Fruit fly (Drosophila melanogaster) whole organism, embryonic: ENCODE measurements around the gene Ciz1.

ENCODE experiments used
- CG10147 ChIP-seq: fragments of 200-800 bp; sonication (Bioruptor generic); optimal IDR thresholded peaks from 2 replicates; lab custom pipeline; 2019; ENCODE audit warnings: missing biosample characterization, mild to moderate bottlenecking, missing genetic modification characterization, moderate library complexity
- CG10274 ChIP-seq: fragments of 200-800 bp; sonication (Bioruptor generic); optimal IDR thresholded peaks from 3 replicates; lab custom pipeline; 2017; ENCODE audit warnings: missing biosample characterization, mild to moderate bottlenecking, missing genetic modification characterization
- CG11398 ChIP-seq: fragments of 200-800 bp; sonication (Bioruptor generic); optimal IDR thresholded peaks from 2 replicates; lab custom pipeline; 2016; ENCODE audit warnings: missing biosample characterization, missing genetic modification characterization
- CG12071 ChIP-seq: fragments of 200-800 bp; sonication (Bioruptor generic); optimal IDR thresholded peaks from 3 replicates; lab custom pipeline; 2018; ENCODE audit warnings: missing biosample characterization, mild to moderate bottlenecking, missing genetic modification characterization
- CG12391 ChIP-seq: fragments of 200-800 bp; sonication (Bioruptor generic); optimal IDR thresholded peaks from 3 replicates; lab custom pipeline; 2018; ENCODE audit warnings: missing biosample characterization, mild to moderate bottlenecking, missing genetic modification characterization, moderate library complexity
- CG12659 ChIP-seq: fragments of 200-800 bp; sonication (Bioruptor generic); optimal IDR thresholded peaks from 3 replicates; lab custom pipeline; 2017; ENCODE audit warnings: mild to moderate bottlenecking, missing biosample characterization, missing genetic modification reagents, missing genetic modification characterization
- CG12769 ChIP-seq: fragments of 200-800 bp; sonication (Bioruptor generic); optimal IDR thresholded peaks from 2 replicates; lab custom pipeline; 2019; ENCODE audit warnings: missing biosample characterization, mild to moderate bottlenecking, missing genetic modification characterization, moderate library complexity
- CG13296 ChIP-seq: fragments of 200-800 bp; sonication (Bioruptor generic); optimal IDR thresholded peaks from 3 replicates; lab custom pipeline; 2018; ENCODE audit warnings: missing biosample characterization, mild to moderate bottlenecking, missing genetic modification characterization
- CG15696 ChIP-seq: fragments of 200-800 bp; sonication (Bioruptor generic); optimal IDR thresholded peaks from 2 replicates; lab custom pipeline; 2019; ENCODE audit warnings: missing biosample characterization, mild to moderate bottlenecking, missing genetic modification characterization, moderate library complexity
- CG17568 ChIP-seq: fragments of 200-800 bp; sonication (Bioruptor generic); optimal IDR thresholded peaks from 2 replicates; lab custom pipeline; 2018; ENCODE audit warnings: missing biosample characterization, mild to moderate bottlenecking, missing genetic modification characterization, moderate library complexity
- CG18619 ChIP-seq: fragments of 200-800 bp; sonication (Bioruptor generic); optimal IDR thresholded peaks from 3 replicates; lab custom pipeline; 2017; ENCODE audit warnings: missing biosample characterization, mild to moderate bottlenecking, missing genetic modification characterization
- CG6254 ChIP-seq: fragments of 200-800 bp; sonication (Bioruptor generic); optimal IDR thresholded peaks from 3 replicates; lab custom pipeline; 2017; ENCODE audit warnings: mild to moderate bottlenecking, missing biosample characterization, missing genetic modification reagents, missing genetic modification characterization
- CG7786 ChIP-seq: fragments of 200-800 bp; sonication (Bioruptor generic); optimal IDR thresholded peaks from 2 replicates; lab custom pipeline; 2016; ENCODE audit warnings: missing biosample characterization, missing genetic modification characterization
- CG9215 ChIP-seq: fragments of 200-800 bp; sonication (Bioruptor generic); IDR thresholded peaks from 2 replicates; pipeline ENCODE4 v1.3.6; 2022; ENCODE audit warnings: missing biosample characterization, missing genetic modification characterization
- CG9797 ChIP-seq: fragments of 200-800 bp; sonication (Bioruptor generic); optimal IDR thresholded peaks from 3 replicates; lab custom pipeline; 2018; ENCODE audit warnings: missing biosample characterization, mild to moderate bottlenecking, missing genetic modification characterization
- CTCF ChIP-seq: fragments of 200-800 bp; sonication (Bioruptor generic); optimal IDR thresholded peaks from 2 replicates; lab custom pipeline; 2017; ENCODE audit warnings: missing biosample characterization, mild to moderate bottlenecking, missing genetic modification characterization, moderate library complexity
- Dek ChIP-seq: fragments of 200-800 bp; sonication (Bioruptor generic); optimal IDR thresholded peaks from 3 replicates; lab custom pipeline; 2019; ENCODE audit warnings: missing biosample characterization, mild to moderate bottlenecking, missing genetic modification characterization, moderate library complexity
- Dfd ChIP-seq, 2 experiments: fragments of >200 bp; optimal IDR thresholded peaks; 2 replicates each; lab custom pipeline; 2017; ENCODE audit warnings: missing biosample characterization in 2 of 2, missing genetic modification characterization in 2 of 2
- Dip2 ChIP-seq: fragments of 200-800 bp; sonication (Bioruptor generic); IDR thresholded peaks from 2 replicates; pipeline ENCODE4 v1.3.6; 2022; ENCODE audit warnings: missing biosample characterization, missing genetic modification characterization
- Dip3 ChIP-seq: fragments of 200-800 bp; sonication (Bioruptor generic); optimal IDR thresholded peaks from 3 replicates; lab custom pipeline; 2016; ENCODE audit warnings: missing biosample characterization, missing genetic modification characterization
- H15 ChIP-seq: fragments of 200-800 bp; sonication (Bioruptor generic); IDR thresholded peaks from 3 replicates; pipeline ENCODE4 v1.3.6; 2022; ENCODE audit warnings: missing biosample characterization, missing genetic modification characterization
- H2.0 ChIP-seq: fragments of 200-800 bp; sonication (Bioruptor generic); IDR thresholded peaks from 2 replicates; pipeline ENCODE4 v1.3.6; 2022; ENCODE audit warnings: missing biosample characterization, missing genetic modification characterization
- Hmr ChIP-seq: fragments of 200-800 bp; sonication (Bioruptor generic); optimal IDR thresholded peaks from 3 replicates; lab custom pipeline; 2017; ENCODE audit warnings: mild to moderate bottlenecking, missing biosample characterization, missing genetic modification reagents, missing genetic modification characterization
- Hr3 ChIP-seq: fragments of 200-800 bp; sonication (Bioruptor generic); optimal IDR thresholded peaks from 3 replicates; lab custom pipeline; 2016; ENCODE audit warnings: missing biosample characterization, missing genetic modification characterization
- Hr78 ChIP-seq, 2 experiments: fragments of 200-800 bp in 1 of 2; fragments of >200 bp in 1 of 2; sonication (Bioruptor generic) in 1 of 2; optimal IDR thresholded peaks; 2 replicates each; lab custom pipeline; 2017 to 2019; ENCODE audit warnings: missing biosample characterization in 2 of 2, missing genetic modification characterization in 2 of 2, mild to moderate bottlenecking in 1 of 2, moderate library complexity in 1 of 2
- Lim3 ChIP-seq: fragments of 200-800 bp; sonication (Bioruptor generic); IDR thresholded peaks from 2 replicates; pipeline ENCODE4 v1.3.6; 2022; ENCODE audit warnings: missing biosample characterization, missing genetic modification characterization
- Max ChIP-seq: fragments of 200-800 bp; sonication (Bioruptor generic); optimal IDR thresholded peaks from 2 replicates; lab custom pipeline; 2016; ENCODE audit warnings: missing biosample characterization, mild to moderate bottlenecking, missing genetic modification characterization
- Stat92E ChIP-seq, 3 experiments: fragments of >200 bp in 2 of 3; fragments of 200-800 bp in 1 of 3; sonication (Bioruptor generic) in 1 of 3; optimal IDR thresholded peaks; 2 replicates each; lab custom pipeline; 2017 to 2019; ENCODE audit warnings: missing biosample characterization in 3 of 3, missing genetic modification characterization in 3 of 3, mild to moderate bottlenecking in 1 of 3, moderate library complexity in 1 of 3
- ac ChIP-seq: fragments of 200-800 bp; sonication (Bioruptor generic); optimal IDR thresholded peaks from 3 replicates; lab custom pipeline; 2017; ENCODE audit warnings: missing biosample characterization, mild to moderate bottlenecking, missing genetic modification characterization
- aop ChIP-seq: fragments of 200-800 bp; sonication (Bioruptor generic); IDR thresholded peaks from 2 replicates; pipeline ENCODE4 v1.3.6; 2022; ENCODE audit warnings: missing biosample characterization, missing genetic modification characterization
- ap ChIP-seq: fragments of 200-800 bp; sonication (Bioruptor generic); IDR thresholded peaks from 2 replicates; pipeline ENCODE4 v1.3.6; 2022; ENCODE audit warnings: missing biosample characterization, missing genetic modification characterization
- br ChIP-seq: fragments of >200 bp; optimal IDR thresholded peaks from 2 replicates; lab custom pipeline; 2017
- chinmo ChIP-seq: fragments of 200-800 bp; sonication (Bioruptor generic); IDR thresholded peaks from 4 replicates; pipeline ENCODE4 v1.3.6; 2022; ENCODE audit warnings: missing biosample characterization, missing genetic modification characterization; ENCODE audit not compliant: partially characterized antibody
- ci ChIP-seq: fragments of 200-800 bp; sonication (Bioruptor generic); IDR thresholded peaks from 3 replicates; pipeline ENCODE4 v1.3.6; 2022; ENCODE audit warnings: missing biosample characterization, missing genetic modification characterization
- croc ChIP-seq: fragments of 200-800 bp; sonication (Bioruptor generic); conservative IDR thresholded peaks from 3 replicates; pipeline ENCODE4 v1.3.6; 2022; ENCODE audit warnings: missing biosample characterization, missing genetic modification characterization
- dan ChIP-seq: fragments of 200-800 bp; sonication (Bioruptor generic); IDR thresholded peaks from 2 replicates; pipeline ENCODE4 v1.3.6; 2022; ENCODE audit warnings: missing biosample characterization, missing genetic modification characterization
- dati ChIP-seq: fragments of 200-800 bp; sonication (Bioruptor generic); IDR thresholded peaks from 2 replicates; pipeline ENCODE4 v1.3.6; 2022; ENCODE audit warnings: missing biosample characterization, missing genetic modification characterization
- dimm ChIP-seq: fragments of 200-800 bp; sonication (Bioruptor generic); IDR thresholded peaks from 2 replicates; pipeline ENCODE4 v1.3.6; 2022; ENCODE audit warnings: missing biosample characterization, missing genetic modification characterization
- dmrt11E ChIP-seq: fragments of 200-800 bp; sonication (Bioruptor generic); optimal IDR thresholded peaks from 3 replicates; lab custom pipeline; 2018; ENCODE audit warnings: missing biosample characterization, mild to moderate bottlenecking, missing genetic modification characterization, moderate library complexity
- dmrt99B ChIP-seq: fragments of 200-800 bp; sonication (Bioruptor generic); optimal IDR thresholded peaks from 2 replicates; lab custom pipeline; 2018; ENCODE audit warnings: missing biosample characterization, mild to moderate bottlenecking, missing genetic modification characterization, moderate library complexity
- fd102C ChIP-seq: fragments of 200-800 bp; sonication (Bioruptor generic); optimal IDR thresholded peaks from 2 replicates; lab custom pipeline; 2018; ENCODE audit warnings: missing biosample characterization, mild to moderate bottlenecking, missing genetic modification characterization, moderate library complexity
- gsb ChIP-seq: fragments of 200-800 bp; sonication (Bioruptor generic); IDR thresholded peaks from 2 replicates; pipeline ENCODE4 v1.3.6; 2022; ENCODE audit warnings: missing biosample characterization, missing genetic modification characterization
- klu ChIP-seq: fragments of 200-800 bp; sonication (Bioruptor generic); IDR thresholded peaks from 2 replicates; pipeline ENCODE4 v1.3.6; 2022; ENCODE audit warnings: missing biosample characterization, missing genetic modification characterization
- lab ChIP-seq: fragments of 200-800 bp; sonication (Bioruptor generic); optimal IDR thresholded peaks from 3 replicates; lab custom pipeline; 2017; ENCODE audit warnings: missing biosample characterization, missing genetic modification characterization, mild to moderate bottlenecking, moderate library complexity, missing genetic modification reagents
- maf-S ChIP-seq: fragments of 200-800 bp; sonication (Bioruptor generic); optimal IDR thresholded peaks from 2 replicates; lab custom pipeline; 2016; ENCODE audit warnings: missing biosample characterization, missing genetic modification characterization
- psq ChIP-seq: fragments of 200-800 bp; sonication (Bioruptor generic); optimal IDR thresholded peaks from 2 replicates; lab custom pipeline; 2017; ENCODE audit warnings: missing biosample characterization, missing genetic modification characterization
- sc ChIP-seq, 3 experiments: fragments of >200 bp in 2 of 3; fragments of 200-800 bp in 1 of 3; sonication (Bioruptor generic) in 1 of 3; optimal IDR thresholded peaks; 2 replicates in 2 of 3; 3 replicates in 1 of 3; lab custom pipeline; 2017; ENCODE audit warnings: mild to moderate bottlenecking in 1 of 3, missing biosample characterization in 1 of 3, missing genetic modification characterization in 1 of 3, missing genetic modification reagents in 1 of 3
- toy ChIP-seq: fragments of 200-800 bp; sonication (Bioruptor generic); IDR thresholded peaks from 2 replicates; pipeline ENCODE4 v1.3.6; 2022; ENCODE audit warnings: missing biosample characterization, missing genetic modification characterization
- zfh1 ChIP-seq: fragments of 200-800 bp; sonication (Bioruptor generic); IDR thresholded peaks from 3 replicates; pipeline ENCODE4 v1.3.6; 2022; ENCODE audit warnings: missing biosample characterization, missing genetic modification characterization

The Ciz1 gene

DNA sequence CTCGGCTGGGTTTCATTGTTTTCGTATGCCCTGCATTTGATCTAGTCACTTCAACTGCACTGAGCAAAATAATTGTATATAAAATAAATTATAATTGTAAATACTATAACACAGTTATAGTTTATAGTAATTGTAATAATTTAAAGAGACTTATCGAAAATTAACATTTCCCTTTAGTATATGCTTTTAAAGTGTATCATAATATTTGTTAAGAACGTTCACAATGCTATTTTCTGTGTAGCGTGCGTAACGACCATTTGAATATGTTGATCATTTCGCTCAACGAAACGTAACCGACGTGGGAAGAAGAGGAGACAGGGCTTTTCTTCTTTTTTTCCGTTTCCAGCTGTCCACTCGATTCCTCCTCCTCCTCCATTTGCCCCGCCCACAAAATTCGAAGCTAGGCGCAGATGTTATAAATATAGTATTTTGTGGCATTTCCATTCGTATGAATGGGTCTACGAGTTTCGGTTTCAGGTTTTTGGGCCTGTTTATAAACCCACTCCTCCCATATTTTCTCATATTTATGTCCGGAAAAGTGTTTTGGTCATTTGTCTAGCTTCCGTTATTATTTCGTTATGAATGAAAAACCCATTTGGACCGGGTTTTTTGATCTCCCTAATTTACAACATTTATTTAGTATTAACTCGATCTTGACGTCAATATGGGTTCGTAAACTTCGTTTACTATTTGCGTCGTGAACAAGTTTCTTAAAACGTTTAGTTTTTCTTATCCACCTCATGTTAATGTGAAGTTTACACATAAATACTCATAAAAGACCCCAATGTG lies 7.8 kb upstream of the Ciz1 start (continued):
- peak; percentile 88 for TF ChIP-seq zfh1 (GFP tag; lab: Robert Waterston, UW)
- peak; percentile 76 for TF ChIP-seq ap (GFP tag; lab: Robert Waterston, UW)
- no peak for TF ChIP-seq CG7786 (GFP tag; lab: Kevin White, UChicago)
- TF ChIP-seq aop (GFP tag; lab: Robert Waterston, UW), result no peak
- no peak for TF ChIP-seq sc (optimal IDR thresholded peaks at IDR 0.05; lab: Kevin White, UChicago)
- peak; percentile 79 for TF ChIP-seq sc (GFP tag; optimal IDR thresholded peaks at IDR 0.05; lab: Kevin White, UChicago)
- peak; percentile 57 for TF ChIP-seq H2.0 (GFP tag; lab: Robert Waterston, UW)
- peak; percentile 71 for TF ChIP-seq Hr3 (GFP tag; lab: Kevin White, UChicago)
- TF ChIP-seq CG9797, result no peak
- peak; percentile 57 for TF ChIP-seq dimm (GFP tag; lab: Robert Waterston, UW)
- peak; percentile 39; the same call in 1 of the 2 replicates for TF ChIP-seq gsb (GFP tag; lab: Robert Waterston, UW)
- TF ChIP-seq Dek (tag; lab: Kevin White, UChicago), result peak; percentile 55
- TF ChIP-seq CG11398 (GFP tag; lab: Kevin White, UChicago), result no peak
- no peak for TF ChIP-seq Dip2 (GFP tag; lab: Robert Waterston, UW)
- TF ChIP-seq dmrt11E, result peak; percentile 98
- TF ChIP-seq CG10147 (GFP tag; lab: Kevin White, UChicago), result peak; percentile 67
- no peak for TF ChIP-seq maf-S (GFP tag; lab: Kevin White, UChicago)
- peak; percentile 92 for TF ChIP-seq CG15696 (tag; lab: Kevin White, UChicago)
- TF ChIP-seq CG13296 (GFP tag; lab: Kevin White, UChicago), result peak; percentile 45
- TF ChIP-seq br (lab: Kevin White, UChicago), result no peak
- TF ChIP-seq psq (GFP tag; lab: Kevin White, UChicago), result peak; percentile 70
- TF ChIP-seq dmrt99B, result peak; percentile 90
- peak in 1 of 2 experiments; percentile 74 for TF ChIP-seq Hr78 (GFP tag; optimal IDR thresholded peaks at IDR 0.05; lab: Kevin White, UChicago)
- no peak for TF ChIP-seq dati
- TF ChIP-seq klu (GFP tag; lab: Robert Waterston, UW), result peak; percentile 41; the same call in 1 of the 2 replicates
- no peak for TF ChIP-seq toy (GFP tag; lab: Robert Waterston, UW)
- no peak for TF ChIP-seq Dfd (GFP tag; optimal IDR thresholded peaks at IDR 0.05; lab: Kevin White, UChicago)
- TF ChIP-seq CG17568 (GFP tag; lab: Kevin White, UChicago), result peak; percentile 57
- no peak for TF ChIP-seq CG10274
- TF ChIP-seq Hmr (GFP tag; lab: Kevin White, UChicago), result peak; percentile 54
- peak; percentile 87 for TF ChIP-seq CG6254 (GFP tag; lab: Kevin White, UChicago)
- peak; percentile 34 for TF ChIP-seq Max (GFP tag; lab: Kevin White, UChicago)
- peak; percentile 82; the same call in 1 of the 3 replicates for TF ChIP-seq ci (GFP tag; lab: Robert Waterston, UW)
- no peak for TF ChIP-seq CG12071 (GFP tag; lab: Kevin White, UChicago)
- TF ChIP-seq CTCF (GFP tag; lab: Kevin White, UChicago), result no peak
- no peak for TF ChIP-seq dan (GFP tag; lab: Robert Waterston, UW)
- no peak for TF ChIP-seq lab (GFP tag; lab: Kevin White, UChicago)
- TF ChIP-seq H15 (GFP tag; lab: Robert Waterston, UW), result peak; percentile 81
- TF ChIP-seq croc (GFP tag; lab: Robert Waterston, UW), result peak; percentile 85
- TF ChIP-seq CG18619 (GFP tag; lab: Kevin White, UChicago), result peak; percentile 55
- TF ChIP-seq Stat92E (GFP tag; optimal IDR thresholded peaks at IDR 0.05; lab: Kevin White, UChicago), result no peak
- TF ChIP-seq ac, result peak; percentile 80
- no peak for TF ChIP-seq CG12769 (tag; lab: Kevin White, UChicago)
- TF ChIP-seq CG9215, result peak; percentile 59
- no peak for TF ChIP-seq chinmo (GFP tag; lab: Robert Waterston, UW)
- peak; percentile 42 for TF ChIP-seq CG12659 (GFP tag; lab: Kevin White, UChicago)
- TF ChIP-seq Lim3, result 0 out of 2 replicates have a peak, but pooled peaks have one; percentile 42
- no peak for TF ChIP-seq Dip3 (GFP tag; lab: Kevin White, UChicago)
- TF ChIP-seq fd102C (GFP tag; lab: Kevin White, UChicago), result peak; percentile 83
- peak; percentile 91 for TF ChIP-seq CG12391 (tag; lab: Kevin White, UChicago)
